Fruit fly (Drosophila melanogaster): ENCODE data around the gene CG6813.

CG6813 gene

DNA sequence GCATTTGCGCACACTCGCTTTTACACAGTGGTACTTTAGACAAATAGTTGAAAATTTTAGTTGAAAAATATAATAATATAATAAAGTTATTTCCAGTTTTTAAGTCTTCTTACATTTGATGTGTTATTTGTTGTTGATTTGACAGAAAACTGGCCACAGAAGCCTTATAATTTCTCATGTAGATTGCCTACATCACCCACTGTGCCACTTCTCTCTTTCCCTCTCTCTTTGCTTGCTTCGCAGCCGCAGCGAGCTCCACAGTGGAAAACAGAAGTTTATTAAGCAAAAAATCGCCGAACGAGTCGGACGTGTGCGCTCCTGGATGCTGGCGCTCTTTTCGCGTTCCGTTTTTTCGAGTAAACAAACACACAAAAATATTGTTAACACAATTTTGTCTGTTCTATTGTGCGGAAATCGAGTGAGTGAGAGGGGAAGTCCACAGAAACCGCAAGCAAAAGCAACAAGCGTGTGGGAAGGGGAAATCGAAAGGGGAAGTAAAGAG, 29.5 kb upstream of the CG6813 start, which contains the start of gene CG42327 (continued):
- TF ChIP-seq CG7271 (tag; optimal IDR thresholded peaks at IDR 0.05) (peak; percentile 88), Nf-YB (GFP tag; optimal IDR thresholded peaks at IDR 0.05) (peak; percentile 80), az2 (GFP tag; optimal IDR thresholded peaks at IDR 0.05) (peak; percentile 96), CG8924 (tag; optimal IDR thresholded peaks at IDR 0.05) (peak; percentile 95), sr (GFP tag; IDR thresholded peaks at IDR 0.05) (peak; percentile 84; the same call in 2 of the 3 replicates), CG17385 (GFP tag; optimal IDR thresholded peaks at IDR 0.05) (peak; percentile 91), H2.0 (GFP tag; IDR thresholded peaks at IDR 0.05) (peak; percentile 93), Kr (GFP tag; optimal IDR thresholded peaks at IDR 0.05) (peak; percentile 4), BtbVII (GFP tag; optimal IDR thresholded peaks at IDR 0.05) (peak; percentile 93), nerfin-1 (tag; optimal IDR thresholded peaks at IDR 0.05) (peak; percentile 85), CG2712 (tag; optimal IDR thresholded peaks at IDR 0.05) (peak; percentile 98), Adf1 (GFP tag; IDR thresholded peaks at IDR 0.05) (peak; percentile 68), Dad (GFP tag; optimal IDR thresholded peaks at IDR 0.05) (peak; percentile 79), fd64A (GFP tag; optimal IDR thresholded peaks at IDR 0.05) (peak; percentile 68), CG4617 (GFP tag; optimal IDR thresholded peaks at IDR 0.05; ENCODE audit: borderline replicate concordance) (peak; percentile 77), trh (GFP tag; optimal IDR thresholded peaks at IDR 0.05) (peak; percentile 79), CG12071 (GFP tag; optimal IDR thresholded peaks at IDR 0.05) (peak; percentile 79), CG5245 (GFP tag; optimal IDR thresholded peaks at IDR 0.05) (peak; percentile 88), nerfin-2 (GFP tag; IDR thresholded peaks at IDR 0.05; ENCODE audit: partially characterized antibody) (peak; percentile 66), ara (GFP tag; IDR thresholded peaks at IDR 0.05) (peak; percentile 97), pros (GFP tag; optimal IDR thresholded peaks at IDR 0.05) (no peak), D (optimal IDR thresholded peaks at IDR 0.05) (no peak), D (GFP tag; optimal IDR thresholded peaks at IDR 0.05) (peak; percentile 91), Usf (GFP tag; optimal IDR thresholded peaks at IDR 0.05) (peak; percentile 61), CG14441 (GFP tag; IDR thresholded peaks at IDR 0.05) (peak; percentile 94), knrl (GFP tag; IDR thresholded peaks at IDR 0.05; ENCODE audit: partially characterized antibody) (no peak; the same call in 2 of the 3 replicates), Hr51 (GFP tag; optimal IDR thresholded peaks at IDR 0.05) (peak; percentile 74 to 96), CG10209 (GFP tag; optimal IDR thresholded peaks at IDR 0.05) (peak; percentile 95), CG33213 (GFP tag; optimal IDR thresholded peaks at IDR 0.05) (peak; percentile 53), sd (tag; optimal IDR thresholded peaks at IDR 0.05) (peak; percentile 73), ftz-f1 (GFP tag; optimal IDR thresholded peaks at IDR 0.05) (peak; percentile 4), her (GFP tag; optimal IDR thresholded peaks at IDR 0.05) (peak; percentile 86), CG17186 (GFP tag; optimal IDR thresholded peaks at IDR 0.05) (peak; percentile 78), oc (tag; optimal IDR thresholded peaks at IDR 0.05) (peak; percentile 98), ap (GFP tag; IDR thresholded peaks at IDR 0.05) (peak; percentile 93), row (GFP tag; IDR thresholded peaks at IDR 0.05) (peak; percentile 98), otp (GFP tag; IDR thresholded peaks at IDR 0.05) (peak; percentile 97), Dll (GFP tag; IDR thresholded peaks at IDR 0.05; ENCODE audit: partially characterized antibody) (peak; percentile 48; the same call in 1 of the 4 replicates), CG2116 (GFP tag; optimal IDR thresholded peaks at IDR 0.05) (peak; percentile 82), ind (GFP tag; optimal IDR thresholded peaks at IDR 0.05) (peak; percentile 89), CG14860 (GFP tag; IDR thresholded peaks at IDR 0.05; ENCODE audit: partially characterized antibody) (no peak), disco-r (GFP tag; optimal IDR thresholded peaks at IDR 0.05) (peak; percentile 65), tll (GFP tag; optimal IDR thresholded peaks at IDR 0.05) (no peak), CG8944 (GFP tag; optimal IDR thresholded peaks at IDR 0.05) (peak; percentile 81), seq (GFP tag; IDR thresholded peaks at IDR 0.05) (peak; percentile 96), CG7839 (tag; optimal IDR thresholded peaks at IDR 0.05) (peak; percentile 93), ranshi (GFP tag; IDR thresholded peaks at IDR 0.05) (peak; percentile 91), cwo (GFP tag; optimal IDR thresholded peaks at IDR 0.05) (peak; percentile 89), CG10959 (GFP tag; IDR thresholded peaks at IDR 0.05) (peak; percentile 95)

All from whole organism, embryonic.